Fruit fly (Drosophila melanogaster) whole organism, embryonic: Measurements from ENCODE around the gene CG15136.

Experiments
- Abd-B ChIP-seq: fragments of 200-800 bp; sonication (Bioruptor generic); optimal IDR thresholded peaks from 2 replicates; lab custom pipeline; 2018; ENCODE audit warnings: missing biosample characterization, mild to moderate bottlenecking, missing genetic modification characterization, moderate library complexity
- CG11504 ChIP-seq: fragments of 200-800 bp; sonication (Bioruptor generic); optimal IDR thresholded peaks from 3 replicates; lab custom pipeline; 2019; ENCODE audit warnings: missing biosample characterization, mild to moderate bottlenecking, missing genetic modification characterization, moderate library complexity
- CG11696 ChIP-seq: fragments of 200-800 bp; sonication (Bioruptor generic); IDR thresholded peaks from 2 replicates; pipeline ENCODE4 v1.3.6; 2022; ENCODE audit warnings: missing biosample characterization, missing genetic modification characterization
- CG11723 ChIP-seq: fragments of 200-800 bp; sonication (Bioruptor generic); optimal IDR thresholded peaks from 2 replicates; lab custom pipeline; 2017; ENCODE audit warnings: missing biosample characterization, mild to moderate bottlenecking, missing genetic modification characterization
- CG12071 ChIP-seq: fragments of 200-800 bp; sonication (Bioruptor generic); optimal IDR thresholded peaks from 3 replicates; lab custom pipeline; 2018; ENCODE audit warnings: missing biosample characterization, mild to moderate bottlenecking, missing genetic modification characterization
- CG13123 ChIP-seq: fragments of 200-800 bp; sonication (Bioruptor generic); optimal IDR thresholded peaks from 2 replicates; lab custom pipeline; 2016; ENCODE audit warnings: missing biosample characterization, missing genetic modification characterization
- CG15269 ChIP-seq: fragments of 200-800 bp; sonication (Bioruptor generic); optimal IDR thresholded peaks from 2 replicates; lab custom pipeline; 2018; ENCODE audit warnings: missing biosample characterization, mild to moderate bottlenecking, missing genetic modification characterization, moderate library complexity
- CG1603 ChIP-seq: fragments of 200-800 bp; sonication (Bioruptor generic); optimal IDR thresholded peaks from 2 replicates; lab custom pipeline; 2019; ENCODE audit warnings: missing biosample characterization, mild to moderate bottlenecking, missing genetic modification characterization, moderate library complexity
- CG2120 ChIP-seq: fragments of 200-800 bp; sonication (Bioruptor generic); optimal IDR thresholded peaks from 3 replicates; lab custom pipeline; 2016; ENCODE audit warnings: missing biosample characterization, missing genetic modification characterization
- CG9932 ChIP-seq: fragments of 200-800 bp; sonication (Bioruptor generic); IDR thresholded peaks from 2 replicates; pipeline ENCODE4 v1.3.6; 2022; ENCODE audit warnings: missing biosample characterization, missing genetic modification characterization
- CTCF ChIP-seq: fragments of 200-800 bp; sonication (Bioruptor generic); optimal IDR thresholded peaks from 2 replicates; lab custom pipeline; 2017; ENCODE audit warnings: missing biosample characterization, mild to moderate bottlenecking, missing genetic modification characterization, moderate library complexity
- Gug ChIP-seq: fragments of 200-800 bp; sonication (Bioruptor generic); IDR thresholded peaks from 4 replicates; pipeline ENCODE4 v1.3.6; 2022; ENCODE audit warnings: missing biosample characterization, missing genetic modification characterization
- Max ChIP-seq: fragments of 200-800 bp; sonication (Bioruptor generic); optimal IDR thresholded peaks from 2 replicates; lab custom pipeline; 2016; ENCODE audit warnings: missing biosample characterization, mild to moderate bottlenecking, missing genetic modification characterization
- Mrtf ChIP-seq: fragments of 200-800 bp; sonication (Bioruptor generic); IDR thresholded peaks from 3 replicates; pipeline ENCODE4 v1.3.6; 2022; ENCODE audit warnings: missing biosample characterization, missing genetic modification characterization
- Opbp ChIP-seq: fragments of 200-800 bp; sonication (Bioruptor generic); IDR thresholded peaks from 3 replicates; pipeline ENCODE4 v1.3.6; 2022; ENCODE audit warnings: missing biosample characterization, missing genetic modification characterization; ENCODE audit not compliant: partially characterized antibody
- Ptx1 ChIP-seq: fragments of 200-800 bp; sonication (Bioruptor generic); IDR thresholded peaks from 2 replicates; pipeline ENCODE4 v1.3.6; 2022; ENCODE audit warnings: missing biosample characterization, missing genetic modification characterization
- Sry-β ChIP-seq: fragments of 200-800 bp; sonication (Bioruptor generic); optimal IDR thresholded peaks from 2 replicates; lab custom pipeline; 2018; ENCODE audit warnings: missing biosample characterization, mild to moderate bottlenecking, missing genetic modification characterization, moderate library complexity
- bab2 ChIP-seq: fragments of 200-800 bp; sonication (Bioruptor generic); optimal IDR thresholded peaks from 2 replicates; lab custom pipeline; 2016; ENCODE audit warnings: missing biosample characterization, missing genetic modification characterization
- da ChIP-seq: fragments of 200-800 bp; sonication (Bioruptor generic); optimal IDR thresholded peaks from 2 replicates; lab custom pipeline; 2016; ENCODE audit warnings: missing biosample characterization, missing genetic modification characterization
- dmrt99B ChIP-seq: fragments of 200-800 bp; sonication (Bioruptor generic); optimal IDR thresholded peaks from 2 replicates; lab custom pipeline; 2018; ENCODE audit warnings: missing biosample characterization, mild to moderate bottlenecking, missing genetic modification characterization, moderate library complexity
- dpn ChIP-seq, 2 experiments: fragments of 200-800 bp; sonication (Bioruptor generic); optimal IDR thresholded peaks; 3 replicates each; lab custom pipeline; 2016; ENCODE audit warnings: missing biosample characterization in 2 of 2, missing genetic modification characterization in 2 of 2
- fd96Cb ChIP-seq: fragments of 200-800 bp; sonication (Bioruptor generic); optimal IDR thresholded peaks from 2 replicates; lab custom pipeline; 2018; ENCODE audit warnings: missing biosample characterization, mild to moderate bottlenecking, missing genetic modification characterization, moderate library complexity
- insv ChIP-seq, 2 experiments: fragments of 200-800 bp; sonication (Bioruptor generic); optimal IDR thresholded peaks; 3 replicates each; lab custom pipeline; 2016 to 2018; ENCODE audit warnings: missing biosample characterization in 2 of 2, missing genetic modification characterization in 2 of 2
- lab ChIP-seq: fragments of 200-800 bp; sonication (Bioruptor generic); optimal IDR thresholded peaks from 3 replicates; lab custom pipeline; 2017; ENCODE audit warnings: missing biosample characterization, missing genetic modification characterization, mild to moderate bottlenecking, moderate library complexity, missing genetic modification reagents
- pan ChIP-seq, 4 experiments: fragments of >200 bp in 3 of 4; fragments of 200-800 bp in 1 of 4; sonication (Bioruptor generic) in 1 of 4; optimal IDR thresholded peaks in 3 of 4; IDR thresholded peaks in 1 of 4; 2 replicates each; pipeline versions ENCODE4 v1.3.6 to Lab custom; 2017 to 2022; ENCODE audit warnings: missing biosample characterization in 2 of 4, missing genetic modification characterization in 2 of 4, mixed read lengths in 1 of 4
- repo ChIP-seq: fragments of 200-800 bp; sonication (Bioruptor generic); optimal IDR thresholded peaks from 2 replicates; lab custom pipeline; 2016; ENCODE audit warnings: missing biosample characterization, missing genetic modification characterization
- sc ChIP-seq, 3 experiments: fragments of >200 bp in 2 of 3; fragments of 200-800 bp in 1 of 3; sonication (Bioruptor generic) in 1 of 3; optimal IDR thresholded peaks; 2 replicates in 2 of 3; 3 replicates in 1 of 3; lab custom pipeline; 2017; ENCODE audit warnings: mild to moderate bottlenecking in 1 of 3, missing biosample characterization in 1 of 3, missing genetic modification characterization in 1 of 3, missing genetic modification reagents in 1 of 3
- stwl ChIP-seq: fragments of 200-800 bp; sonication (Bioruptor generic); optimal IDR thresholded peaks from 3 replicates; lab custom pipeline; 2018; ENCODE audit warnings: missing biosample characterization, mild to moderate bottlenecking, missing genetic modification characterization, moderate library complexity
- yki ChIP-seq: fragments of >200 bp; optimal IDR thresholded peaks from 3 replicates; lab custom pipeline; 2018

Gene CG15136

dm6 chr2L:17027503-17027902 lies 20.6 kb downstream of the CG15136 start (continued):
- TF ChIP-seq CG1603 = peak; percentile 31
- no peak for TF ChIP-seq CG15269
- TF ChIP-seq CG11723 = no peak
- no peak for TF ChIP-seq dpn (GFP tag; optimal IDR thresholded peaks at IDR 0.05; lab: Kevin White, UChicago)
- TF ChIP-seq CG11696 (GFP tag; lab: Robert Waterston, UW) = no peak
- TF ChIP-seq CTCF (GFP tag; lab: Kevin White, UChicago) = no peak
- no peak for TF ChIP-seq repo
- TF ChIP-seq Sry-β (GFP tag; lab: Kevin White, UChicago) = no peak
- no peak for TF ChIP-seq CG12071 (GFP tag; lab: Kevin White, UChicago)
- no peak for TF ChIP-seq da
- TF ChIP-seq CG11504 = peak; percentile 31
- no peak for TF ChIP-seq sc (optimal IDR thresholded peaks at IDR 0.05; lab: Kevin White, UChicago)
- TF ChIP-seq sc (GFP tag; optimal IDR thresholded peaks at IDR 0.05; lab: Kevin White, UChicago) = no peak
- peak; percentile 31; the same call in 1 of the 2 replicates for TF ChIP-seq CG9932 (GFP tag; lab: Robert Waterston, UW)
- TF ChIP-seq CG2120 (GFP tag; lab: Kevin White, UChicago) = peak; percentile 36
- TF ChIP-seq yki (lab: Kevin White, UChicago) = no peak
- TF ChIP-seq Mrtf (GFP tag; lab: Robert Waterston, UW) = 0 out of 3 replicates have a peak, but pooled peaks have one; percentile 22
- TF ChIP-seq lab (GFP tag; lab: Kevin White, UChicago) = peak; percentile 58
- TF ChIP-seq insv (GFP tag; optimal IDR thresholded peaks at IDR 0.05; lab: Kevin White, UChicago) = no peak
- no peak for TF ChIP-seq fd96Cb
- peak; percentile 39 for TF ChIP-seq dmrt99B (tag; lab: Kevin White, UChicago)
- no peak for TF ChIP-seq pan (optimal IDR thresholded peaks at IDR 0.05; lab: Kevin White, UChicago)
- peak in 1 of 2 experiments; percentile 44 for TF ChIP-seq pan (GFP tag; optimal IDR thresholded peaks at IDR 0.05 in 1 of 2, IDR thresholded peaks at IDR 0.05 in 1 of 2)
- 0 out of 2 replicates have a peak, but pooled peaks have one; percentile 8 for TF ChIP-seq Ptx1 (GFP tag; lab: Robert Waterston, UW)
- TF ChIP-seq bab2 (GFP tag; lab: Kevin White, UChicago) = no peak
- no peak for TF ChIP-seq Opbp (GFP tag; lab: Robert Waterston, UW)
- TF ChIP-seq Abd-B (GFP tag; lab: Kevin White, UChicago) = no peak
- TF ChIP-seq Max (GFP tag; lab: Kevin White, UChicago) = no peak
- TF ChIP-seq CG13123 (GFP tag; lab: Kevin White, UChicago) = no peak

DNA sequence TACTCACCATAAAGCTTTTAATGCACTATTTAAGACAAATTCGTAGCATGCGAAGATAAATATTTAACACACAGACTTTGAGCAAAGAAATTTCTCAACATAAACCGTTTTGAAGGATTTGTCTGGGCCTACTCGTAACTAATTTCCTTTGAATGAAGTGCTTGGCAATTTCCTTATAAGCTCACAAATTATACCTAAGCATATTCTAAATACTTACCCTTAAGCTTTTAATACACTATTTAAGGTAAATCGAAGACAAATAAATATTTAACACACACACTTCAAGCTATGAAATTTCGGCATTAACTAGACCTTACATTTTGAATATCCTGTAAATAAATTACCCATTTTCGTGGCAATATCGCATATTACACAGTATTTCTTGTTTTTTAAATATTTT lies 33.5 kb downstream of the CG15136 start, which contains the start of gene CG6304:
Gene CG6304, minus strand, starts transcription at position 101 of the 400 bp plus-strand sequence.
- TF ChIP-seq stwl (tag; lab: Kevin White, UChicago) (no peak), Gug (GFP tag; lab: Robert Waterston, UW) (no peak)
